Comparison of ENCODE assay signal across 2 fruit fly cellular contexts in the genomic region with DNA sequence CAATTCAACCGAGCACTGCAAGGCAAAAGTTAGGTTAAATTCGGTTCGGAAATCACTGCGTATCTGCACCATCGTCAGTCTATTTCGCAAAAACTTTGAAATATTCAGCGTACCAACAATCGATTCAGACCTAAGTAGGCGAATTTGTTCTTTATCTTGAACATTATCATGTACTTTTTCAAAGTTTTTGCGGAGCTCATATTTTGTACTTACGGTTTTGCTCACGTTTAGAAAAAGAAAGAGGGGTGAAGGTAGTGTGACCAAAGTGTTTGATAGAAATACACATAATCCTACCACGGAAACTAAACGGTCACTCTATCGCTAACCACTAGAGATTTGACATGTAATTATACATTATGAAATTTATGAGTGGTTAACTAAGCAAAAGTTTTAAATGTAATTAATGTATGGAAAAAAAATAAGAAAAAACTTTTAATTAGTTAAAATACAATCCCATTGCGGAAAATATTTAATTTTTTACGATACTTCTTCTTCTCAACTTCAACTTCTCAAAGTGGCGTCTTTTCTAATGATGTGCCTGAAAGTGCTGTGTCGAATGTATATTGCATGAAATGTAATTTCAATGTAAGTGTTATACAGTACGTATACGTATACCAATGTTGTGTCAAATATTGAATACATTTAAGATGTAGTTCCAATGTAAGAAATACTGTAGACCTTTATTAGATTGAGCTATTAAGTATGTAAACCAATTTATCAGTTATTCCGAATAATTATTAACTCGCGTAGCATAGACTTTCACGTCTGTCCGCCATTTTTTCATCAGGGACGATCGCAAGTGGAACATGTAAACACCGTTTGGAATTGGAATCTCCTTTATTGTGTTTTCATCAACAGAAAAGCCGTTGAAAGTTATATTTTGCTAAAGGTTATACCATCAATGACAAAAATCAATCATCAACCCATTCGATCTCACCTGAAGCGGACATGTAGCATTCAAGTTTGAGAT.
TF ChIP-seq lines count a peak whose summit lies in the region.

A gene (minus strand): TSS at position 245 of the 970 bp plus-strand sequence.

TF ChIP-seq in whole organism, embryonic, 481 proteins besides CTCF, POLR2A, EP300 and RAD21 (continued from another document and continues in another):
- TF ChIP-seq gfzf (GFP tag; optimal IDR thresholded peaks at IDR 0.05; lab: Kevin White, UChicago) (peak; percentile 90), phol (tag; optimal IDR thresholded peaks at IDR 0.05; lab: Kevin White, UChicago) (peak; percentile 69), CG33557 (GFP tag; optimal IDR thresholded peaks at IDR 0.05; lab: Kevin White, UChicago) (peak; percentile 13), mirr (GFP tag; optimal IDR thresholded peaks at IDR 0.05; lab: Kevin White, UChicago) (peak; percentile 66), sd (tag; optimal IDR thresholded peaks at IDR 0.05; lab: Kevin White, UChicago) (no peak), ci (GFP tag; IDR thresholded peaks at IDR 0.05; lab: Robert Waterston, UW) (peak; percentile 49; the same call in 1 of the 3 replicates), CG4360 (GFP tag; IDR thresholded peaks at IDR 0.05; lab: Robert Waterston, UW) (0 out of 2 replicates have a peak, but pooled peaks have one; percentile 19), Optix (GFP tag; IDR thresholded peaks at IDR 0.05; lab: Robert Waterston, UW) (no peak), gcm2 (GFP tag; optimal IDR thresholded peaks at IDR 0.05; lab: Kevin White, UChicago) (peak; percentile 9), oc (tag; optimal IDR thresholded peaks at IDR 0.05; lab: Kevin White, UChicago) (peak; percentile 7), fd102C (GFP tag; optimal IDR thresholded peaks at IDR 0.05; lab: Kevin White, UChicago) (no peak), abd-A (tag; optimal IDR thresholded peaks at IDR 0.05; lab: Kevin White, UChicago) (peak; percentile 38), CG8290 (GFP tag; optimal IDR thresholded peaks at IDR 0.05; lab: Kevin White, UChicago) (peak; percentile 20), CG8290 (tag; optimal IDR thresholded peaks at IDR 0.05; lab: Kevin White, UChicago) (peak in 1 of 2 experiments; percentile 65), sob (GFP tag; IDR thresholded peaks at IDR 0.05; lab: Robert Waterston, UW) (peak; percentile 42; the same call in 1 of the 2 replicates), cas (GFP tag; IDR thresholded peaks at IDR 0.05; lab: Robert Waterston, UW) (no peak), dm (GFP tag; optimal IDR thresholded peaks at IDR 0.05; lab: Kevin White, UChicago) (peak; percentile 86), CG11504 (tag; optimal IDR thresholded peaks at IDR 0.05; lab: Kevin White, UChicago) (peak; percentile 35), Camta (GFP tag; optimal IDR thresholded peaks at IDR 0.05; lab: Kevin White, UChicago) (peak; percentile 24), sens (GFP tag; lab: Kevin White, UChicago) (peak; percentile 87), Max (GFP tag; optimal IDR thresholded peaks at IDR 0.05; lab: Kevin White, UChicago) (peak; percentile 72), CG5180 (GFP tag; optimal IDR thresholded peaks at IDR 0.05; lab: Kevin White, UChicago) (peak; percentile 4), scrt (GFP tag; optimal IDR thresholded peaks at IDR 0.05; lab: Kevin White, UChicago) (peak; percentile 61), Hmr (GFP tag; optimal IDR thresholded peaks at IDR 0.05; lab: Kevin White, UChicago) (peak; percentile 46), ewg (GFP tag; optimal IDR thresholded peaks at IDR 0.05; lab: Kevin White, UChicago) (no peak), Bgb (GFP tag; IDR thresholded peaks at IDR 0.05; lab: Robert Waterston, UW; ENCODE audit: partially characterized antibody) (peak; percentile 60), pan (optimal IDR thresholded peaks at IDR 0.05; lab: Kevin White, UChicago) (no peak), pan (GFP tag; optimal IDR thresholded peaks at IDR 0.05 in 1 of 2, IDR thresholded peaks at IDR 0.05 in 1 of 2) (no peak), ATbp (GFP tag; optimal IDR thresholded peaks at IDR 0.05; lab: Kevin White, UChicago) (peak; percentile 10), Lhr (GFP tag; optimal IDR thresholded peaks at IDR 0.05; lab: Kevin White, UChicago) (peak; percentile 63), h (optimal IDR thresholded peaks at IDR 0.05; lab: Kevin White, UChicago) (no peak), Mes4 (GFP tag; optimal IDR thresholded peaks at IDR 0.05; lab: Kevin White, UChicago) (peak; percentile 68), BtbVII (GFP tag; optimal IDR thresholded peaks at IDR 0.05; lab: Kevin White, UChicago) (peak; percentile 43), insv (GFP tag; optimal IDR thresholded peaks at IDR 0.05; lab: Kevin White, UChicago) (peak in 1 of 2 experiments; percentile 38), CG17912 (GFP tag; optimal IDR thresholded peaks at IDR 0.05; lab: Kevin White, UChicago) (peak; percentile 77), Hr78 (GFP tag; optimal IDR thresholded peaks at IDR 0.05; lab: Kevin White, UChicago) (no peak), HHEX (GFP tag; optimal IDR thresholded peaks at IDR 0.05; lab: Kevin White, UChicago) (peak; percentile 46), CG7271 (tag; optimal IDR thresholded peaks at IDR 0.05; lab: Kevin White, UChicago) (peak; percentile 20), HLH4C (GFP tag; IDR thresholded peaks at IDR 0.05; lab: Robert Waterston, UW; ENCODE audit: partially characterized antibody) (peak; percentile 37; the same call in 1 of the 3 replicates), Side (GFP tag; optimal IDR thresholded peaks at IDR 0.05; lab: Kevin White, UChicago) (peak; percentile 14), odd (GFP tag; optimal IDR thresholded peaks at IDR 0.05; lab: Kevin White, UChicago) (peak; percentile 48), CG1647 (GFP tag; optimal IDR thresholded peaks at IDR 0.05; lab: Kevin White, UChicago) (no peak), nerfin-2 (GFP tag; IDR thresholded peaks at IDR 0.05; lab: Robert Waterston, UW; ENCODE audit: partially characterized antibody) (peak; percentile 26; the same call in 1 of the 2 replicates), gcm (GFP tag; optimal IDR thresholded peaks at IDR 0.05; lab: Kevin White, UChicago) (peak; percentile 36), Ets97D (GFP tag; optimal IDR thresholded peaks at IDR 0.05; lab: Kevin White, UChicago) (peak; percentile 80), CG6765 (GFP tag; optimal IDR thresholded peaks at IDR 0.05; lab: Kevin White, UChicago) (peak; percentile 61), NC2β (GFP tag; optimal IDR thresholded peaks at IDR 0.05; lab: Kevin White, UChicago) (peak; percentile 78), Asciz (GFP tag; optimal IDR thresholded peaks at IDR 0.05; lab: Kevin White, UChicago) (peak; percentile 22), Rfx (GFP tag; IDR thresholded peaks at IDR 0.05; lab: Robert Waterston, UW) (peak; percentile 31; the same call in 1 of the 2 replicates), CG14710 (tag; optimal IDR thresholded peaks at IDR 0.05; lab: Kevin White, UChicago) (peak; percentile 53), pho (GFP tag; optimal IDR thresholded peaks at IDR 0.05; lab: Kevin White, UChicago) (peak; percentile 5), Med (GFP tag; lab: Kevin White, UChicago) (peak; percentile 73), Fer3 (tag; optimal IDR thresholded peaks at IDR 0.05; lab: Kevin White, UChicago) (peak; percentile 54), yki (optimal IDR thresholded peaks at IDR 0.05; lab: Kevin White, UChicago) (no peak), CG9797 (GFP tag; optimal IDR thresholded peaks at IDR 0.05; lab: Kevin White, UChicago) (peak; percentile 74), CG15269 (tag; optimal IDR thresholded peaks at IDR 0.05; lab: Kevin White, UChicago) (peak; percentile 41), CG10979 (tag; optimal IDR thresholded peaks at IDR 0.05; lab: Kevin White, UChicago) (peak; percentile 21), CG32532 (GFP tag; IDR thresholded peaks at IDR 0.05; lab: Robert Waterston, UW) (peak; percentile 38; the same call in 1 of the 2 replicates)

TF ChIP-seq in whole organism, prepupa, 60 proteins besides CTCF, POLR2A, EP300 and RAD21 (continued from another document):
- TF ChIP-seq Met (GFP tag; optimal IDR thresholded peaks at IDR 0.05; lab: Kevin White, UChicago): peak; percentile 26
